Worm (Caenorhabditis elegans) whole organism, L1 larva: Measurements from ENCODE around the gene Y45F10C.2.

ENCODE experiments used
- ama-1 ChIP-seq: fragments of 150-350 bp; optimal IDR thresholded peaks from 2 replicates; lab custom pipeline; 2014
- blmp-1 ChIP-seq: fragments of 150-350 bp; optimal IDR thresholded peaks from 2 replicates; lab custom pipeline; 2014; ENCODE audit warnings: missing biosample characterization, missing genetic modification characterization
- ceh-8 ChIP-seq: fragments of 200-800 bp; sonication (Bioruptor generic); optimal IDR thresholded peaks from 2 replicates; lab custom pipeline; 2018; ENCODE audit warnings: mild to moderate bottlenecking, missing genetic modification characterization, moderate library complexity, missing compliant biosample characterization
- dpl-1 ChIP-seq, 3 experiments: fragments of 150-350 bp in 2 of 3; sonication (generic microtip) in 1 of 3; optimal IDR thresholded peaks; 2 replicates each; lab custom pipeline; 2014 to 2017; ENCODE audit warnings: missing biosample characterization in 3 of 3, missing genetic modification characterization in 3 of 3, missing genetic modification reagents in 3 of 3
- fos-1 ChIP-seq: fragments of 150-350 bp; optimal IDR thresholded peaks from 2 replicates; lab custom pipeline; 2014; ENCODE audit warnings: missing biosample characterization, missing genetic modification characterization
- hlh-17 ChIP-seq: fragments of 200-800 bp; sonication (Bioruptor generic); optimal IDR thresholded peaks from 2 replicates; lab custom pipeline; 2018; ENCODE audit warnings: missing genetic modification characterization, mild to moderate bottlenecking, missing compliant biosample characterization, moderate library complexity, borderline replicate concordance
- lin-13 ChIP-seq: fragments of 150-350 bp; optimal IDR thresholded peaks from 2 replicates; lab custom pipeline; 2014; ENCODE audit warnings: missing biosample characterization, missing genetic modification reagents, missing genetic modification characterization
- lin-35 ChIP-seq, 2 experiments: fragments of 150-350 bp; optimal IDR thresholded peaks; 2 replicates each; lab custom pipeline; 2014; ENCODE audit warnings: missing biosample characterization in 2 of 2, missing genetic modification characterization in 2 of 2, missing genetic modification reagents in 2 of 2
- lir-3 ChIP-seq: sonication (generic microtip); optimal IDR thresholded peaks from 2 replicates; lab custom pipeline; 2016; ENCODE audit warnings: mild to moderate bottlenecking, missing genetic modification characterization, moderate library complexity, missing compliant biosample characterization; ENCODE audit not compliant: poor library complexity
- lsy-2 ChIP-seq, 2 experiments: fragments of 150-350 bp; optimal IDR thresholded peaks; 2 replicates each; lab custom pipeline; 2014; ENCODE audit warnings: missing biosample characterization in 2 of 2, missing genetic modification characterization in 2 of 2
- nhr-12 ChIP-seq: sonication (generic microtip); optimal IDR thresholded peaks from 2 replicates; lab custom pipeline; 2017; ENCODE audit warnings: missing biosample characterization, missing genetic modification characterization
- skn-1 ChIP-seq: fragments of 150-350 bp; optimal IDR thresholded peaks from 2 replicates; lab custom pipeline; 2014; ENCODE audit warnings: missing biosample characterization, missing genetic modification characterization
- sptf-1 ChIP-seq: fragments of 150-350 bp; optimal IDR thresholded peaks from 2 replicates; lab custom pipeline; 2014; ENCODE audit warnings: missing biosample characterization, missing genetic modification characterization
- unc-62 ChIP-seq: fragments of 150-350 bp; optimal IDR thresholded peaks from 2 replicates; lab custom pipeline; 2014; ENCODE audit warnings: missing biosample characterization, missing genetic modification reagents, missing genetic modification characterization

DNA sequence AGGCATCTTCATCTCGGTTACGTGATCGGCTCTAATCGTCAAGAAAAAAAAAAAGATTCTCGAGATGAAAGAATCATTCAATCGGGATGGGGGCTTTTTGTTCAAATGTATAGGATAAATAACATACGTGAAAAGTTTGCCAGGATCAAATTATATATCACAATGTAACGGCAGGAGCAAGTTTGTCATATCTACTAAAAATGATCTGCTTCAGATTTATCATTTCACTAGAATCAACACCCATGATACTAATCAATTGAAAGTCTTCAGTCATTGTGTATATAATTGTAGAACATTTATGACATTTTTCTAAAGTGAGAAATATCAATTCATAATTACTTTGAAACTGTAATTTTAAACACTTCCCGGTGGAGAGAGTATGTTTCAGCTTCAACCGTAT, 34.4 kb upstream of the Y45F10C.2 start:
- no peak for TF ChIP-seq unc-62 (GFP tag; lab: Kevin White, UChicago)
- no peak for TF ChIP-seq fos-1 (tag; lab: Kevin White, UChicago)
- TF ChIP-seq lir-3 (tag; lab: Kevin White, UChicago): no peak
- no peak for TF ChIP-seq lsy-2 (tag; optimal IDR thresholded peaks at IDR 0.05; lab: Kevin White, UChicago)
- TF ChIP-seq dpl-1 (GFP tag; optimal IDR thresholded peaks at IDR 0.05; lab: Kevin White, UChicago): no peak
- no peak for TF ChIP-seq ama-1 (lab: Kevin White, UChicago)
- TF ChIP-seq lin-13 (GFP tag; lab: Kevin White, UChicago): no peak
- TF ChIP-seq ceh-8 (GFP tag; lab: Kevin White, UChicago): no peak
- TF ChIP-seq lin-35 (GFP tag; optimal IDR thresholded peaks at IDR 0.05; lab: Kevin White, UChicago): no peak
- TF ChIP-seq skn-1 (tag; lab: Kevin White, UChicago): no peak
- no peak for TF ChIP-seq hlh-17 (GFP tag; lab: Kevin White, UChicago)
- TF ChIP-seq blmp-1 (tag; lab: Kevin White, UChicago): no peak
- TF ChIP-seq sptf-1 (tag; lab: Kevin White, UChicago): no peak
- TF ChIP-seq nhr-12 (tag; lab: Kevin White, UChicago): no peak
